Fruit fly (Drosophila melanogaster): ENCODE data around the gene PTPMT1.
A peak's percentile ranks its signal among the peaks of the same experiment; 100 is the strongest.

PTPMT1 gene

dm6 chr3R:23788406-23789021, 30.4 kb downstream of the PTPMT1 start:
- TF ChIP-seq noc (tag; optimal IDR thresholded peaks at IDR 0.05): peak; percentile 48

DNA sequence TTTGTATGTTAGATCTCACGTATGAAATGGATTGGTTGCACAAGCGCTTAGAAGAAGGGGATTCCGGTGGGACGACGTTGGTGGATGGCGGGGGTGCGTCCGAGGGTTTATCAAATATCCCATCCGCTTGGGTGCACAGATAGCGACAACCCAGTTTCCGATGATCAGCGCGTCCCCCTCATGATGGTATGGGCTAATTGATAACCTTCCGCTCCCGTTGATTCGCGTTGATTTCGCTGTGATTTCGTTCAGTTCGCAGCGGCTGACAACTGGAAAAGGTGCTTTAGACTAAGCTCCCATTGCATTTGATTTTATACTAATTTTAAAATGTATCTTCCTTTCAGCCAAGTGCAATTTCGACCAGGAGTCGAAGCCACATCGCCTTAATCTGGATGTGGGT, 31.4 kb downstream of the PTPMT1 start:
- TF ChIP-seq noc (tag; optimal IDR thresholded peaks at IDR 0.05): no peak

- no peak for TF ChIP-seq noc (tag; optimal IDR thresholded peaks at IDR 0.05)
Measured at dm6 chr3R:23790483-23791175, 32.5 kb downstream of the PTPMT1 start.

dm6 chr3R:23791491-23791890, 33.4 kb downstream of the PTPMT1 start:
- no peak for TF ChIP-seq noc (tag; optimal IDR thresholded peaks at IDR 0.05)

DNA sequence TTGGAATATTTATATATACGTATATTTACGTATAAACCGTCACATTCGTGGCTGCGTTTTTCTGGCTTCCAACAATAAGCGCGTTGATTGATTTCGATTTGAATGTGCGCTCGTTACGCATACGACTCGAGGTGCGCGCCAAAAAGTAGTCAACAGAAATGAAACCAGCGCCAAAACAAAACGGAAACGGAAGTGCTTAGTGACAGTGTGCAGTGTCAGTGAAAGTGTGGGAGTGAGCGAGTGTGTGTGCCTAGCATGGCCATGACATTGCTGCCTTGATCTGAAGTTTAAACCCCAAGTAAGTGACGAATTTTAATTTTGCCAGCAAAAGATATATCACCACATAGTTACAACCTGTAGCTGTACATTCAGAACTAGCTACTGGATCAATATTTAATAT, 45.5 kb downstream of the PTPMT1 start, which contains the start of gene CG34355:
TSS of gene CG34355 (plus strand) at position 192 of the 400 bp plus-strand sequence.
- TF ChIP-seq noc (tag; optimal IDR thresholded peaks at IDR 0.05): no peak

Measured in whole organism, larva.